Worm (Caenorhabditis elegans): ENCODE measurements around the gene ZK643.2.
A peak's percentile ranks its signal among the peaks of the same experiment; 100 is the strongest.

Gene ZK643.2

DNA sequence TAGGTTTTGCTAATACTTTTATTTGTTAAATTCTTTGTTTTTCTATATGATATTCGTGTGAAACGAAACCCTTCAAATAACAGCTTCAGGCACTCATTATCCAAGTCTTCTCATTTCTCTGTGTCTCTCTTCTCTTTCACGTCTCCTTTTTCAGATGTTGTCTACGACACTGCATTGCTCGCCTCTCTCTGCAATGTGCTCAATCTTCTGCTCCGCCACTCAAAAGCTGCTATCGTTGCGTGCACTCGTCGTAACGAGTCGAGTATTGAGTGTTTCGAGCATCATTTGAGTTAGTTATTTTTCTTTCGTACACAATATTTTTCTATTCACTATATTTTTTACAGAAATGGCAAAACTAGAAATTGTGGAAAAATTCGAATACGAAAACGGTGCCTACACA, 16.8 kb downstream of the ZK643.2 start:
- TF ChIP-seq nhr-28 (tag; optimal IDR thresholded peaks at IDR 0.05), result no peak
- TF ChIP-seq jun-1 (tag; optimal IDR thresholded peaks at IDR 0.05), result no peak
- TF ChIP-seq nfya-1 (tag; optimal IDR thresholded peaks at IDR 0.05; ENCODE audit: insufficient read depth), result peak; percentile 54
- no peak for TF ChIP-seq lsy-12 (tag; optimal IDR thresholded peaks at IDR 0.05)
- peak; percentile 43 for TF ChIP-seq lin-39 (tag; optimal IDR thresholded peaks at IDR 0.05)
- TF ChIP-seq hmg-11 (tag; optimal IDR thresholded peaks at IDR 0.05), result no peak
- TF ChIP-seq ztf-11 (tag; optimal IDR thresholded peaks at IDR 0.05), result no peak
- no peak for TF ChIP-seq ceh-28 (tag; optimal IDR thresholded peaks at IDR 0.05)

DNA sequence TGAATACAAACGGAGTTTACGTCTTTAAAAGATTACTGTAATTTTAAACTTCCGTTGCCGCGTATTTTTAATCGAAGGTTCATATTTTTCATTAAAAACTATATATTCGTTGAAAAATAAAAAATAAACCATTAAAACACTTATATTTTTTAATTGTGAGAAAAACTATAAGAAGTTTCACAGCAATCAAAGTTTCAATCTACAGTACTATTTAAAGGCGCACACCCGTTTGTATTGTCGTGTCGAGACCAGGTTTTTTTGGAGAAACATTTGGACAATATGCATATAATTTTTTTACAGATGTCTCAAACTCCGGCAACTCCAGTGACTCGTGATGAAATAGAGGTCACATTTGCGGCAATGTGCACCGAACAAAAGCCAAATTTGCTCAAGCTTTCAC, 17.5 kb downstream of the ZK643.2 start, which contains the start of gene R08D7.5:
Gene R08D7.5 (plus strand): TSS at position 301 of the 400 bp plus-strand sequence.
- no peak for TF ChIP-seq unc-39 (tag; optimal IDR thresholded peaks at IDR 0.05)
- TF ChIP-seq daf-12 (tag; optimal IDR thresholded peaks at IDR 0.05), result no peak
- TF ChIP-seq ZK546.5 (tag; optimal IDR thresholded peaks at IDR 0.05), result no peak
- no peak for TF ChIP-seq nhr-23 (tag; optimal IDR thresholded peaks at IDR 0.05)
- TF ChIP-seq egl-27 (tag; optimal IDR thresholded peaks at IDR 0.05), result no peak
- TF ChIP-seq R02D3.7 (tag; optimal IDR thresholded peaks at IDR 0.05), result no peak
- TF ChIP-seq ceh-9 (tag; optimal IDR thresholded peaks at IDR 0.05), result no peak
- TF ChIP-seq ceh-28 (tag; optimal IDR thresholded peaks at IDR 0.05), result no peak
- TF ChIP-seq skn-1 (tag; optimal IDR thresholded peaks at IDR 0.05), result no peak
- TF ChIP-seq nhr-12 (tag; optimal IDR thresholded peaks at IDR 0.05), result no peak
- no peak for TF ChIP-seq nhr-43 (tag; optimal IDR thresholded peaks at IDR 0.05; ENCODE audit: poor library complexity, severe bottlenecking)

DNA sequence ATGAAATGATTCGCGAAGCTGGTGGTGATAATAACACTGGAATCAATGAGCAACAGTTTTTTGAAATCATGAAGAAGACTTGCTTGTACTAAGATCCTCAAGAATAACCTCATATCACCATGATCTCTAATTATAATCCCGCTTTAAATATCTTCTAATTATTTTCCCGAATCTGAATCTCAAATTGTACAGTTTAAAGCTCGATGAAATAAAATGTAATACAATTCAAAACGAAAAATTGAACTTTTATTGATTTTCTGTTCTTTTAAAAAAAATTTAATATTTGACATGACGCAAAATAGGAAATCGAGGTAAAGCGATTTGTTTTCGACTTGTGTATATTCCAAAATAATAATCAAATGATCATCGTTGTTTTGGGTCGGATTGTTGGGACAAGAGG, 18.5 kb downstream of the ZK643.2 start:
- TF ChIP-seq nhr-43 (tag; optimal IDR thresholded peaks at IDR 0.05; ENCODE audit: poor library complexity, severe bottlenecking) (peak; percentile 47), ceh-28 (tag; optimal IDR thresholded peaks at IDR 0.05) (peak; percentile 8), R02D3.7 (tag; optimal IDR thresholded peaks at IDR 0.05) (no peak), nhr-25 (tag; optimal IDR thresholded peaks at IDR 0.05) (no peak)

DNA sequence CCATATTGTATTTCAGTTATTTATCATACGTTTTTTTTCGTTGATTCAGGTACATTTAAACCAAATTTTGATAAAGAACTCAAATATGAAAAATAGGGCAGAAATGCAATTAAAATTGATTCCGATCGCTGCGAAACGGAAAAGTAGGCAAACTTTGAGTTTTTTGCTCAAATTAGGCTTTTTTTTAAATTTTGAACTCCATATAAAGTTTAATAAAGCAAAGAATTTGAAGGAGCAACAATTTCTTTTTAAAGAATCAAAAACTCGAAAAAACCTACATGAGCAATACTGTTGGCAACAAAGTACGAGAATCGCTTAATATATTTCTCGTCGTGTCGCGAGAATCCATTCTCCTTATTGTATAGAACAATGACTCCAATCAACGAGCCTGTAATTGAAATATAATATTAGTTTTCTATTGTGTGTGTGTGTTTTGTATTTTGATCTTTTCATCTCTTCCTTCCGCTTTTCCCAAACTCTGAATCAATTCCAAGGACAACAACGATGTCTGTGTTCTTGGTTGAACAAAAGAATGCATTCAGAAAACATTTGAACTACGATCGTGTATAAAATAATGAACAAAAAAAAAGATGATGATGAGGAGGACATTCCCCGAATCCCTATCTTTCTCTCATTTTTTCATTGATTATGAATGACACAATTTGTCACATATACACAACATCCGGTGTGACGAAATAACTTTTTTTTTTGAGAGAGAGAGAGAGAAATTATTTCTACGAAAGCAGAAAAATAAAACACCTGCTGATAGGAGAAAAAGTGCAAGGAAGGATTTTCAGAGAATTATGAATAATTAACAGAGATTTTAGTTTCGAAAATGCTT, 22.4 kb downstream of the ZK643.2 start:
- peak; percentile 35 for TF ChIP-seq lsy-12 (tag; optimal IDR thresholded peaks at IDR 0.05)
- TF ChIP-seq fkh-10 (GFP tag; optimal IDR thresholded peaks at IDR 0.05), result peak; percentile 13
- TF ChIP-seq ceh-82 (tag; optimal IDR thresholded peaks at IDR 0.05), result no peak

DNA sequence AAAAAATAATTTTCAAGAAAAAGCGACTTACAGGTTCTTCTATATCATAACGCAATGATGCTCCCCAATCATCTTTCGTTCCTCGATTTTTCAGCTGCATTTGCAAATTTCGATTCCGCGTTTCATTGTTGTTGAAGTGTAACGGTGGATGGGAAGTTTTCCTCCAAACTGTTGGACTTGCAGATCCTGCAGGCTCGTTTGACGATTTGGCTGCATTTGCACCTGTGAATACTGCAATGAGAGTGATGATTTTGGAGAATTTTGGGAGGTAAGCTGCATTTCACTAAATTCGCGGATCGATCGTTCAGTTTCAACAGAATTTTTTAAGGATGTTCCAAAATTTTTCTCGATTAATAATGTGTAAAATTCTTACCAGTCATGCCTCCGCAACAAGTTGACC, 24.6 kb downstream of the ZK643.2 start:
- TF ChIP-seq lin-39 (tag; optimal IDR thresholded peaks at IDR 0.05) (no peak), nhr-43 (tag; optimal IDR thresholded peaks at IDR 0.05; ENCODE audit: poor library complexity, severe bottlenecking) (peak; percentile 52)

DNA sequence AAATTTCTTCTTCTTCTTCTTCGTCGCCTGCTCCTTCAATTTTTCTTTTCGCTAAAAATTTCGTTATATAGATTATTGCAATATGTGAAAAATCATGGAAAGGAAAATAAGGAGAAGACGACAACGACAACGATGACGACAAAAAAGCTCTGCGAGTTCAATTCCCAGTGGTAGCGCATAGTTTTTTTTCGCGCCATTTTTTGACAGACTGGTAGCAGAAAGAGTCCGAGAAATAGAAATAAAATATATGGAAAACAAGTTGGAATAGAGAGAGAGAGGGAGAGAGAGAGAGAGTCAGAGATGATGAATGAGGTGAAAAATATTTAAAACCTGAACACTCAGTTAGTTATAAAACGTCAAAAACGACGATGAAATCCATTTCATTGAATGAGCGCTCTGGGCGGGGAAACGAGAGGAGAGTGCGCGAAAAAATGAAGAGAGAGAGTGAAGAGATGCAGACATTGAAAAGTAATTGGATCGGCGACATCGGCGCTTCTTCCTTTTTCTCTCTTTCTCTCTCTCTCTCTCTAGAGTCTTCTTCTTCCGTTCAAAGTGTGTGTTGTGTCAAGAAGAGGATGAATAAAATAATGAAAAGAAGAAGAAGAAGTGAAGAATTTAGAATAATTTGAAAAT, 25.6 kb downstream of the ZK643.2 start, which contains the start of gene pde-2:
Gene pde-2 (minus strand): TSS at position 51 of the 633 bp plus-strand sequence.
- TF ChIP-seq hmg-11 (tag; optimal IDR thresholded peaks at IDR 0.05) (peak; percentile 70), skn-1 (tag; optimal IDR thresholded peaks at IDR 0.05) (no peak), sea-2 (GFP tag; optimal IDR thresholded peaks at IDR 0.05) (no peak), fkh-10 (GFP tag; optimal IDR thresholded peaks at IDR 0.05) (peak; percentile 78), lsy-12 (tag; optimal IDR thresholded peaks at IDR 0.05) (peak; percentile 15), nhr-43 (tag; optimal IDR thresholded peaks at IDR 0.05; ENCODE audit: poor library complexity, severe bottlenecking) (peak; percentile 46), nhr-237 (tag; optimal IDR thresholded peaks at IDR 0.05) (no peak), pqm-1 (tag; optimal IDR thresholded peaks at IDR 0.05) (no peak), snpc-4 (tag; optimal IDR thresholded peaks at IDR 0.05) (peak; percentile 23), nhr-25 (tag; optimal IDR thresholded peaks at IDR 0.05) (peak; percentile 38), nhr-23 (tag; optimal IDR thresholded peaks at IDR 0.05) (peak; percentile 25), egl-5 (tag; optimal IDR thresholded peaks at IDR 0.05) (peak; percentile 18), lin-15B (tag; optimal IDR thresholded peaks at IDR 0.05) (peak; percentile 31), ceh-28 (tag; optimal IDR thresholded peaks at IDR 0.05) (peak; percentile 7), mdl-1 (tag; optimal IDR thresholded peaks at IDR 0.05) (no peak), ama-1 (optimal IDR thresholded peaks at IDR 0.05) (peak; percentile 67), nfya-1 (tag; optimal IDR thresholded peaks at IDR 0.05; ENCODE audit: insufficient read depth) (peak; percentile 79), tbx-2 (tag; optimal IDR thresholded peaks at IDR 0.05) (peak; percentile 34), nhr-28 (tag; optimal IDR thresholded peaks at IDR 0.05) (no peak), ztf-4 (tag; optimal IDR thresholded peaks at IDR 0.05) (no peak), unc-39 (tag; optimal IDR thresholded peaks at IDR 0.05) (no peak), pha-4 (tag; optimal IDR thresholded peaks at IDR 0.05) (peak; percentile 61), nhr-11 (tag; optimal IDR thresholded peaks at IDR 0.05) (no peak)
